Fruit fly (Drosophila melanogaster): ENCODE measurements around the gene pins.
A peak's percentile ranks its signal among the peaks of the same experiment; 100 is the strongest.

The pins gene

DNA sequence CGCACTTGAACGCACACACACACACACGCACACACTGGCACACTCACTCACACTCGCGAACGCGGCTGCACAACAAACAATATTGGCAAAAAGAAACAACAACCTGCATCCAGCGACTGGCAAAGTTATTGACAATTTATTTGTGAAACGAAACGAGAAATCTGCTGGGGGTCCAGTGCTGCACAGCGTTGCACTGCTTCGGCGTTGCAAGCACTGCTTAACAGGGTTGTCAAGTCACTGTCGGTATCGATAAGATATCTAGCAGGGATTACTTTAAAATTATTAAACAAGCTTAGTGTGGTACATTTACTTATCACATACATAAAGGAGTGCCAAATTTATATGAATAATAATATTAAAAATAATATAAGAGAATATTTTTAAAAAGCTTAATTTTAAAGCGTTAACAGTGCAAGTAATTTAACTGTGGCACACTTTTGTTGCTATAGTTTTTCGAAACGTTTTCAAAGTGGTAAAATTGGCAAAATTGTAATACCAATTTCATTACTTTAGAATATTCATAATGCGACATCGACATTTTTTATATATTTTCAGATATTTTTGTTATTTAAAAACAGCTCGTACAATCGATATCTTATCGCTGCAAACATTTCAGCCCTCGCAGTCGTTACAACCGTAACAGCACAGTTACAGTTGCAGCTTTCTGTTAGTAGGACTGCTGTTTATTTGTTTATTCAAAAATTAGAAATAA is 24.7 kb downstream of the pins start, which contains the start of the genes dsd and Tusp (continued):
- TF ChIP-seq Dll (GFP tag; IDR thresholded peaks at IDR 0.05; ENCODE audit: partially characterized antibody) = peak; percentile 67; the same call in 3 of the 4 replicates
- peak; percentile 52 for TF ChIP-seq CG4328 (GFP tag; optimal IDR thresholded peaks at IDR 0.05)
- TF ChIP-seq CG12659 (GFP tag; optimal IDR thresholded peaks at IDR 0.05) = peak; percentile 93
- TF ChIP-seq grn (GFP tag; optimal IDR thresholded peaks at IDR 0.05) = no peak
- no peak for TF ChIP-seq HLH3B (GFP tag; IDR thresholded peaks at IDR 0.05)
- TF ChIP-seq CG9817 (tag; optimal IDR thresholded peaks at IDR 0.05) = peak; percentile 77
- TF ChIP-seq CG9797 (GFP tag; optimal IDR thresholded peaks at IDR 0.05) = no peak
- TF ChIP-seq nerfin-1 (tag; optimal IDR thresholded peaks at IDR 0.05) = no peak
- peak; percentile 56 for TF ChIP-seq Fer3 (tag; optimal IDR thresholded peaks at IDR 0.05)
- peak; percentile 49 for TF ChIP-seq Lhr (GFP tag; optimal IDR thresholded peaks at IDR 0.05)
- no peak for TF ChIP-seq NK7.1 (GFP tag; optimal IDR thresholded peaks at IDR 0.05)
- peak; percentile 56; the same call in 1 of the 3 replicates for TF ChIP-seq Doc3 (GFP tag; IDR thresholded peaks at IDR 0.05; ENCODE audit: partially characterized antibody)
- peak; percentile 50 for TF ChIP-seq trh (GFP tag; optimal IDR thresholded peaks at IDR 0.05)
- TF ChIP-seq CG10321 (GFP tag; IDR thresholded peaks at IDR 0.05) = no peak
- TF ChIP-seq CG6791 (GFP tag; IDR thresholded peaks at IDR 0.05; ENCODE audit: partially characterized antibody) = peak; percentile 70; the same call in 2 of the 3 replicates
- TF ChIP-seq kay (GFP tag; optimal IDR thresholded peaks at IDR 0.05) = peak; percentile 52
- TF ChIP-seq CG34422 (GFP tag; IDR thresholded peaks at IDR 0.05) = peak; percentile 76
- peak; percentile 30 for TF ChIP-seq Bteb2 (GFP tag; optimal IDR thresholded peaks at IDR 0.05)
- TF ChIP-seq CG17829 (tag; optimal IDR thresholded peaks at IDR 0.05) = peak; percentile 75
- TF ChIP-seq CG3065 (GFP tag; optimal IDR thresholded peaks at IDR 0.05) = peak; percentile 24
- peak; percentile 68 for TF ChIP-seq dmrt99B (tag; optimal IDR thresholded peaks at IDR 0.05)
- TF ChIP-seq pfk (GFP tag; optimal IDR thresholded peaks at IDR 0.05) = peak; percentile 75
- peak; percentile 71 for TF ChIP-seq CG15269 (tag; optimal IDR thresholded peaks at IDR 0.05)
- TF ChIP-seq CG32532 (GFP tag; IDR thresholded peaks at IDR 0.05) = peak; percentile 78
- TF ChIP-seq CG31224 (GFP tag; IDR thresholded peaks at IDR 0.05) = peak; percentile 46; the same call in 1 of the 2 replicates
- no peak; the same call in 1 of the 2 replicates for TF ChIP-seq aop (GFP tag; IDR thresholded peaks at IDR 0.05)
- TF ChIP-seq Xbp1 (GFP tag; optimal IDR thresholded peaks at IDR 0.05) = peak; percentile 91
- peak; percentile 70 for TF ChIP-seq Sox100B (GFP tag; optimal IDR thresholded peaks at IDR 0.05)
- no peak for TF ChIP-seq CG8478 (optimal IDR thresholded peaks at IDR 0.05)
- no peak for TF ChIP-seq Stat92E (GFP tag; optimal IDR thresholded peaks at IDR 0.05)
- TF ChIP-seq crp (GFP tag; optimal IDR thresholded peaks at IDR 0.05) = peak in 1 of 2 experiments; percentile 55
- peak; percentile 64 for TF ChIP-seq CG8924 (tag; optimal IDR thresholded peaks at IDR 0.05)
- no peak for TF ChIP-seq C15 (GFP tag; IDR thresholded peaks at IDR 0.05)
- no peak for TF ChIP-seq Gsc (GFP tag; IDR thresholded peaks at IDR 0.05)
- no peak for TF ChIP-seq wdn (GFP tag; IDR thresholded peaks at IDR 0.05)
- TF ChIP-seq HHEX (GFP tag; optimal IDR thresholded peaks at IDR 0.05) = peak; percentile 31
- peak; percentile 34 for TF ChIP-seq Jarid2 (GFP tag; optimal IDR thresholded peaks at IDR 0.05)
- TF ChIP-seq en (GFP tag; optimal IDR thresholded peaks at IDR 0.05) = no peak
- peak; percentile 71 for TF ChIP-seq CG11504 (tag; optimal IDR thresholded peaks at IDR 0.05)
- TF ChIP-seq dati (GFP tag; IDR thresholded peaks at IDR 0.05) = no peak
- peak; percentile 54 for TF ChIP-seq CG8089 (GFP tag; optimal IDR thresholded peaks at IDR 0.05)
- TF ChIP-seq CG6854 (GFP tag; optimal IDR thresholded peaks at IDR 0.05) = no peak
- peak; percentile 52 for TF ChIP-seq dm (GFP tag; optimal IDR thresholded peaks at IDR 0.05)
- no peak for TF ChIP-seq Kr (GFP tag; optimal IDR thresholded peaks at IDR 0.05)
- peak; percentile 68; the same call in 1 of the 3 replicates for TF ChIP-seq so (GFP tag; IDR thresholded peaks at IDR 0.05)
- no peak for TF ChIP-seq Dfd (GFP tag; optimal IDR thresholded peaks at IDR 0.05)
- peak; percentile 63 for TF ChIP-seq Bdp1 (GFP tag; optimal IDR thresholded peaks at IDR 0.05)
- TF ChIP-seq CG11247 (GFP tag; IDR thresholded peaks at IDR 0.05) = peak; percentile 86
- TF ChIP-seq Hr51 (GFP tag; optimal IDR thresholded peaks at IDR 0.05) = peak; percentile 54 to 77

Data from whole organism, embryonic.